Worm (Caenorhabditis elegans) whole organism, L3 larva: Measurements from ENCODE around the gene hpo-39.

ENCODE experiments used
- ZK546.5 ChIP-seq: sonication (generic microtip); optimal IDR thresholded peaks from 2 replicates; lab custom pipeline; 2017; ENCODE audit warnings: missing biosample characterization, missing genetic modification characterization
- egl-27 ChIP-seq: sonication (generic microtip); optimal IDR thresholded peaks from 4 replicates; lab custom pipeline; 2017; ENCODE audit warnings: missing biosample characterization, missing genetic modification reagents, missing genetic modification characterization
- hmg-11 ChIP-seq: sonication (generic microtip); optimal IDR thresholded peaks from 2 replicates; lab custom pipeline; 2016; ENCODE audit warnings: missing genetic modification characterization, missing compliant biosample characterization
- nhr-76 ChIP-seq: fragments of 150-350 bp; sonication (generic microtip); optimal IDR thresholded peaks from 5 replicates; lab custom pipeline; 2014; ENCODE audit warnings: missing biosample characterization, missing genetic modification characterization
- snpc-4 ChIP-seq: fragments of 150-350 bp; optimal IDR thresholded peaks from 2 replicates; lab custom pipeline; 2014; ENCODE audit warnings: missing biosample characterization, missing genetic modification characterization

- TF ChIP-seq nhr-76 (tag; lab: Kevin White, UChicago) (no peak), snpc-4 (tag; lab: Kevin White, UChicago) (no peak), ZK546.5 (tag; lab: Kevin White, UChicago) (no peak), hmg-11 (no peak), egl-27 (tag; lab: Kevin White, UChicago) (no peak)
These were observed 33.1 kb upstream of the hpo-39 start, which contains the start of gene txt-6 for ce11 chrV:4606828-4607227.
